Fruit fly (Drosophila melanogaster) S2 (cell line): Measurements from ENCODE around the gene CG31199.

Experiments used
- CG8478 ChIP-seq: fragments of >200 bp; optimal IDR thresholded peaks from 2 replicates; lab custom pipeline; 2018
- CTCF ChIP-seq, 2 experiments: fragments of >200 bp; optimal IDR thresholded peaks; 2 replicates each; lab custom pipeline; 2018

DNA sequence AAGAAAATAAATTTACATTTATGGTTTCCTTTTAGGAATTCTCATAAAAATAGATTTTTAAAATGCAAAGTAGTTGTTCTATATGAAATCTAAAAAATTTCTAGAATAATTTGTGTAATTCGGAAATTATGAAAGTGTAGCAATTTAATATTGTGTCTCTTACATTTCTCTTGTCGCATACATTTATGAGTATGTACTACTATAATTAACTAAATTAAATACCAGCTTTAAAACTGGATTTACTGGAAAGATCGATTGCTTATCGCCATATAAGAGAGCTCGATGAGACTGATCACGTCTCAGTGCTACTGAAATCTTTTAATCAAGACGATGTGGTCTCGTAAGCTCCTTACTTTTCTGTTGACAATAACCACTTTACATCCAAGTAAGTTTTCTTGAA lies 12.3 kb downstream of the CG31199 start, which contains the start of gene CG31205:
- no peak for TF ChIP-seq CTCF (optimal IDR thresholded peaks at IDR 0.05; lab: Kevin White, UChicago)
- TF ChIP-seq CG8478 (lab: Kevin White, UChicago) = no peak
